Worm (Caenorhabditis elegans): ENCODE measurements around the gene dyf-2.

dyf-2 gene

ce11 chrIII:13694048-13694447 is 7.8 kb upstream of the dyf-2 start:
- TF ChIP-seq drap-1 (GFP tag; optimal IDR thresholded peaks at IDR 0.05) (no peak), mab-5 (tag; optimal IDR thresholded peaks at IDR 0.05) (no peak), ceh-39 (tag; optimal IDR thresholded peaks at IDR 0.05) (no peak), mls-2 (tag; optimal IDR thresholded peaks at IDR 0.05) (no peak), flh-1 (GFP tag; optimal IDR thresholded peaks at IDR 0.05) (no peak), pha-4 (tag; optimal IDR thresholded peaks at IDR 0.05) (peak; percentile 59), unc-120 (tag; optimal IDR thresholded peaks at IDR 0.05; ENCODE audit: poor library complexity, severe bottlenecking) (peak; percentile 52), cnd-1 (tag; optimal IDR thresholded peaks at IDR 0.05) (peak; percentile 53)

DNA sequence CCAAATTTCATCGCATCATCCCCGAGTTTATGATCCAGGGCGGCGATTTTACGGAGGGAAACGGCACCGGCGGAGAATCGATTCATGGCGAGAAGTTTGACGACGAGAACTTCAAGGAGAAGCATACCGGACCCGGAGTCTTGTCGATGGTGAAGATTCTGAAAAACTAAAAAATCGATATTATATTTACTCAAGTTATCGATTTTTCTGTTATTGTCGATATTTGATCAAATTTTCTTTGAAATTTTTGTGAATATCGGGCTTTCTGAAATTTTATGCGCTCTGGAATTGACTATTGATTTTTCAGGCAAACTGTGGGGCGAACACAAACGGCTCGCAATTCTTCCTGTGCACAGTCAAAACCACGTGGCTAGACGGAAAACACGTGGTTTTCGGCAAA is 6.9 kb upstream of the dyf-2 start:
- no peak for TF ChIP-seq ceh-83 (GFP tag; optimal IDR thresholded peaks at IDR 0.05)
- no peak for TF ChIP-seq ztf-11 (tag; optimal IDR thresholded peaks at IDR 0.05)
- TF ChIP-seq ham-2 (GFP tag; optimal IDR thresholded peaks at IDR 0.05), result no peak
- no peak for TF ChIP-seq hlh-1 (tag; optimal IDR thresholded peaks at IDR 0.05)
- TF ChIP-seq blmp-1 (tag; optimal IDR thresholded peaks at IDR 0.05), result no peak
- TF ChIP-seq lin-13 (tag; optimal IDR thresholded peaks at IDR 0.05), result no peak
- no peak for TF ChIP-seq M03D4.4 (tag; optimal IDR thresholded peaks at IDR 0.05)
- no peak for TF ChIP-seq unc-39 (tag; optimal IDR thresholded peaks at IDR 0.05)
- TF ChIP-seq sptf-1 (tag; optimal IDR thresholded peaks at IDR 0.05), result no peak
- no peak for TF ChIP-seq cnd-1 (tag; optimal IDR thresholded peaks at IDR 0.05)
- TF ChIP-seq ceh-43 (GFP tag; optimal IDR thresholded peaks at IDR 0.05), result no peak
- no peak for TF ChIP-seq unc-120 (tag; optimal IDR thresholded peaks at IDR 0.05; ENCODE audit: poor library complexity, severe bottlenecking)
- no peak for TF ChIP-seq nhr-12 (tag; optimal IDR thresholded peaks at IDR 0.05)
- no peak for TF ChIP-seq nhr-237 (tag; optimal IDR thresholded peaks at IDR 0.05)
- no peak for TF ChIP-seq flh-1 (GFP tag; optimal IDR thresholded peaks at IDR 0.05)
- TF ChIP-seq mab-5 (tag; optimal IDR thresholded peaks at IDR 0.05), result no peak
- no peak for TF ChIP-seq elt-3 (tag; optimal IDR thresholded peaks at IDR 0.05)
- no peak for TF ChIP-seq zip-8 (tag; optimal IDR thresholded peaks at IDR 0.05)

DNA sequence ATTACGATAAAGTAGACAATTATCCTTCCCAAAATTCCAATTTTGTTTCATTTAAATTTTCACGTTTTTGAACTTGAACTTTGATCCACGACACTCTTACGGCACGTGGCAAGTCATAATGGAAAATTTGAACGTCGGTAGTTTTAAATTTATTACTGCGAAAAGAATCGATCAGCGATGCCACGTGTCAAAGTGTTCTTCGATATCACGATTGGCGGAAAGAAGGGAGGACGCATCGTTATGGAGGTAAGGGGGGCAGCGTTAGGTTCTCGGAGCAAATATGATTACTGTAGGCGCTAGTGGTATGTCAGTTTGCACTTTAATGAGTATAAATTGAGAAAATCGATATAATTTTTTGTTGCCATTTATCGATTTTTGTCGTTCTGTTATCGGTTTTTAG is 6.3 kb upstream of the dyf-2 start, which contains the start of gene cyn-2:
TSS of gene cyn-2 (plus strand) at position 114 of the 400 bp plus-strand sequence.
- TF ChIP-seq ham-2 (GFP tag; optimal IDR thresholded peaks at IDR 0.05), result no peak
- no peak for TF ChIP-seq sem-2 (GFP tag; optimal IDR thresholded peaks at IDR 0.05)
- TF ChIP-seq drap-1 (GFP tag; optimal IDR thresholded peaks at IDR 0.05), result no peak
- no peak for TF ChIP-seq hlh-1 (tag; optimal IDR thresholded peaks at IDR 0.05)
- TF ChIP-seq pha-4 (tag; optimal IDR thresholded peaks at IDR 0.05), result no peak
- no peak for TF ChIP-seq bed-3 (GFP tag; optimal IDR thresholded peaks at IDR 0.05)
- TF ChIP-seq tbx-8 (GFP tag; optimal IDR thresholded peaks at IDR 0.05), result no peak
- TF ChIP-seq sptf-1 (tag; optimal IDR thresholded peaks at IDR 0.05), result no peak
- no peak for TF ChIP-seq ceh-43 (GFP tag; optimal IDR thresholded peaks at IDR 0.05)
- no peak for TF ChIP-seq M03D4.4 (tag; optimal IDR thresholded peaks at IDR 0.05)
- TF ChIP-seq ztf-11 (tag; optimal IDR thresholded peaks at IDR 0.05), result no peak
- no peak for TF ChIP-seq unc-62 (GFP tag; optimal IDR thresholded peaks at IDR 0.05)
- no peak for TF ChIP-seq elt-1 (tag; optimal IDR thresholded peaks at IDR 0.05; ENCODE audit: borderline replicate concordance, insufficient read depth)
- TF ChIP-seq lin-32 (GFP tag; optimal IDR thresholded peaks at IDR 0.05), result no peak
- no peak for TF ChIP-seq nhr-2 (tag; optimal IDR thresholded peaks at IDR 0.05)
- no peak for TF ChIP-seq elt-3 (tag; optimal IDR thresholded peaks at IDR 0.05)
- no peak for TF ChIP-seq nhr-12 (tag; optimal IDR thresholded peaks at IDR 0.05)
- no peak for TF ChIP-seq mep-1 (tag; optimal IDR thresholded peaks at IDR 0.05)
- no peak for TF ChIP-seq ceh-39 (tag; optimal IDR thresholded peaks at IDR 0.05)

DNA sequence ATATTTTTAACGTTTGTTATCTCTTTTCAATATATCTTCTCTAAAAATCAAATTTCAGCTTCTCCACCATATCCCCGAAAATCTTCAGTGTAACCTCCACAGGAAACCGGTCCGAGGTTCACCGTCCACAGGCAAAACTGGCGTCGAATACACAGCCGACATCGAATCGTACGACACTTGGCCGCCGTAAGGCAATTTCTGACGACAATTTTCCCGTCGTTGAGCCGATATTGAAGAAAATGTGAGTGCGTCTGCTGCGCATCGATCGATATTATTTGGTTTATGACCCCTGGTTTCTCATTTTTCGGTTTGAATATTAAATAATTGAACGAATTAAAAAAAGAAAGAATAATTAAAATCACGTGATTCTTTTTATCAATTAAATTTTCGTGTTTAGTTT is 966 bp upstream of the dyf-2 start, which contains the start of gene cul-2:
TSS of gene cul-2 (plus strand) at position 59 of the 400 bp plus-strand sequence.
- TF ChIP-seq ceh-39 (tag; optimal IDR thresholded peaks at IDR 0.05) (peak; percentile 49), ces-1 (GFP tag; optimal IDR thresholded peaks at IDR 0.05) (peak; percentile 15), ham-2 (GFP tag; optimal IDR thresholded peaks at IDR 0.05) (no peak), pha-4 (tag; optimal IDR thresholded peaks at IDR 0.05) (peak; percentile 7), mep-1 (tag; optimal IDR thresholded peaks at IDR 0.05) (peak; percentile 44), M03D4.4 (tag; optimal IDR thresholded peaks at IDR 0.05) (no peak)

DNA sequence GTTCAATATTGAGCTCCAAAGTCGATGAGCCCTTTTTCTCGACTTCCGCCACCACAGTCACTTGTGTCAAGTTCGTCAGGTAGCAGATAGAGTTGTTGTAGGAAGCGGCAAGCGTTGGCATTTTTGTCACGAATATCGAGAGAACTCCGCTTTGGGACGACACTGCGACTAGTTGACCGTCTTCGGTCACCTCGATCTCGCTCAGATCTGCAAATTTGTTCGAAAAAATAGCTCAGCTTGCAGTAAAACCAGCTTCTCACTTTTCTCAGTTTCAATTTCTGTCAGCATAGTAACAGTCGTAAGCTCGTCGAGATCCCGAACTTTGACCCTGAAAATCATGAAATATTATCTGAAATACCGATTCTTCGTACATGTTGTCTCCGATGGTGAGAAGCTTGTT is 2.0 kb downstream of the dyf-2 start:
- TF ChIP-seq ham-2 (GFP tag; optimal IDR thresholded peaks at IDR 0.05) (no peak), hlh-1 (tag; optimal IDR thresholded peaks at IDR 0.05) (no peak), blmp-1 (tag; optimal IDR thresholded peaks at IDR 0.05) (no peak), elt-1 (tag; optimal IDR thresholded peaks at IDR 0.05; ENCODE audit: borderline replicate concordance, insufficient read depth) (no peak), mab-5 (tag; optimal IDR thresholded peaks at IDR 0.05) (no peak)

Measured in whole organism, mixed stage, embryonic.